Fruit fly (Drosophila melanogaster) whole organism, embryonic: ENCODE results near the gene CG3277.

Experiments used
- Asciz ChIP-seq: fragments of 200-800 bp; sonication (Bioruptor generic); optimal IDR thresholded peaks from 2 replicates; lab custom pipeline; 2017; ENCODE audit warnings: missing biosample characterization, mild to moderate bottlenecking, missing genetic modification characterization, missing genetic modification reagents
- B-H1 ChIP-seq: fragments of 200-800 bp; sonication (Bioruptor generic); IDR thresholded peaks from 3 replicates; pipeline ENCODE4 v1.3.6; 2022; ENCODE audit warnings: missing biosample characterization, missing genetic modification characterization
- CG10147 ChIP-seq: fragments of 200-800 bp; sonication (Bioruptor generic); optimal IDR thresholded peaks from 2 replicates; lab custom pipeline; 2019; ENCODE audit warnings: missing biosample characterization, mild to moderate bottlenecking, missing genetic modification characterization, moderate library complexity
- CG10431 ChIP-seq: fragments of 200-800 bp; sonication (Bioruptor generic); optimal IDR thresholded peaks from 3 replicates; lab custom pipeline; 2018; ENCODE audit warnings: missing biosample characterization, mild to moderate bottlenecking, missing genetic modification characterization
- CG11560 ChIP-seq: fragments of 200-800 bp; sonication (Bioruptor generic); IDR thresholded peaks from 3 replicates; pipeline ENCODE4 v1.3.6; 2022; ENCODE audit warnings: missing biosample characterization, missing genetic modification characterization
- CG12219 ChIP-seq: fragments of 200-800 bp; sonication (Bioruptor generic); optimal IDR thresholded peaks from 3 replicates; lab custom pipeline; 2018; ENCODE audit warnings: missing biosample characterization, mild to moderate bottlenecking, missing genetic modification characterization
- CG12299 ChIP-seq: fragments of 200-800 bp; sonication (Bioruptor generic); optimal IDR thresholded peaks from 2 replicates; lab custom pipeline; 2018; ENCODE audit warnings: missing biosample characterization, mild to moderate bottlenecking, missing genetic modification characterization
- CG12942 ChIP-seq: fragments of 200-800 bp; sonication (Bioruptor generic); optimal IDR thresholded peaks from 3 replicates; lab custom pipeline; 2016; ENCODE audit warnings: missing biosample characterization, missing genetic modification characterization
- CG13775 ChIP-seq: fragments of 200-800 bp; sonication (Bioruptor generic); optimal IDR thresholded peaks from 3 replicates; lab custom pipeline; 2017; ENCODE audit warnings: missing biosample characterization, mild to moderate bottlenecking, missing genetic modification characterization
- CG7786 ChIP-seq: fragments of 200-800 bp; sonication (Bioruptor generic); optimal IDR thresholded peaks from 2 replicates; lab custom pipeline; 2016; ENCODE audit warnings: missing biosample characterization, missing genetic modification characterization
- CG9609 ChIP-seq: fragments of 200-800 bp; sonication (Bioruptor generic); optimal IDR thresholded peaks from 3 replicates; lab custom pipeline; 2016; ENCODE audit warnings: missing biosample characterization, missing genetic modification characterization
- CkIIα-i1 ChIP-seq: fragments of 200-800 bp; sonication (Bioruptor generic); IDR thresholded peaks from 2 replicates; pipeline ENCODE4 v1.3.6; 2022; ENCODE audit warnings: missing biosample characterization, missing genetic modification characterization
- Dfd ChIP-seq, 2 experiments: fragments of >200 bp; optimal IDR thresholded peaks; 2 replicates each; lab custom pipeline; 2017; ENCODE audit warnings: missing biosample characterization in 2 of 2, missing genetic modification characterization in 2 of 2
- Dip2 ChIP-seq: fragments of 200-800 bp; sonication (Bioruptor generic); IDR thresholded peaks from 2 replicates; pipeline ENCODE4 v1.3.6; 2022; ENCODE audit warnings: missing biosample characterization, missing genetic modification characterization
- Eip74EF ChIP-seq, 2 experiments: fragments of 200-800 bp in 1 of 2; fragments of >200 bp in 1 of 2; sonication (Bioruptor generic) in 1 of 2; optimal IDR thresholded peaks; 2 replicates each; lab custom pipeline; 2017 to 2019; ENCODE audit warnings: missing biosample characterization in 2 of 2, missing genetic modification characterization in 2 of 2, mild to moderate bottlenecking in 1 of 2, moderate library complexity in 1 of 2
- Ets97D ChIP-seq: fragments of 200-800 bp; sonication (Bioruptor generic); optimal IDR thresholded peaks from 3 replicates; lab custom pipeline; 2016; ENCODE audit warnings: missing biosample characterization, missing genetic modification characterization
- Fer3 ChIP-seq: fragments of 200-800 bp; sonication (Bioruptor generic); optimal IDR thresholded peaks from 2 replicates; lab custom pipeline; 2018; ENCODE audit warnings: missing biosample characterization, mild to moderate bottlenecking, missing genetic modification characterization, moderate library complexity
- Gug ChIP-seq: fragments of 200-800 bp; sonication (Bioruptor generic); IDR thresholded peaks from 4 replicates; pipeline ENCODE4 v1.3.6; 2022; ENCODE audit warnings: missing biosample characterization, missing genetic modification characterization
- Hr3 ChIP-seq: fragments of 200-800 bp; sonication (Bioruptor generic); optimal IDR thresholded peaks from 3 replicates; lab custom pipeline; 2016; ENCODE audit warnings: missing biosample characterization, missing genetic modification characterization
- Hr78 ChIP-seq, 2 experiments: fragments of 200-800 bp in 1 of 2; fragments of >200 bp in 1 of 2; sonication (Bioruptor generic) in 1 of 2; optimal IDR thresholded peaks; 2 replicates each; lab custom pipeline; 2017 to 2019; ENCODE audit warnings: missing biosample characterization in 2 of 2, missing genetic modification characterization in 2 of 2, mild to moderate bottlenecking in 1 of 2, moderate library complexity in 1 of 2
- Lpt ChIP-seq: fragments of >200 bp; optimal IDR thresholded peaks from 2 replicates; lab custom pipeline; 2018; ENCODE audit warnings: missing biosample characterization, missing genetic modification characterization
- Max ChIP-seq: fragments of 200-800 bp; sonication (Bioruptor generic); optimal IDR thresholded peaks from 2 replicates; lab custom pipeline; 2016; ENCODE audit warnings: missing biosample characterization, mild to moderate bottlenecking, missing genetic modification characterization
- Spps ChIP-seq: fragments of 200-800 bp; sonication (Bioruptor generic); optimal IDR thresholded peaks from 2 replicates; lab custom pipeline; 2018; ENCODE audit warnings: missing biosample characterization, mild to moderate bottlenecking, missing genetic modification characterization
- ap ChIP-seq: fragments of 200-800 bp; sonication (Bioruptor generic); IDR thresholded peaks from 2 replicates; pipeline ENCODE4 v1.3.6; 2022; ENCODE audit warnings: missing biosample characterization, missing genetic modification characterization
- danr ChIP-seq: fragments of 200-800 bp; sonication (Bioruptor generic); IDR thresholded peaks from 2 replicates; pipeline ENCODE4 v1.3.6; 2022; ENCODE audit warnings: missing biosample characterization, missing genetic modification characterization
- dysf ChIP-seq: fragments of 200-800 bp; sonication (Bioruptor generic); IDR thresholded peaks from 3 replicates; pipeline ENCODE4 v1.3.6; 2022; ENCODE audit warnings: missing biosample characterization, missing genetic modification characterization
- esg ChIP-seq: fragments of 200-800 bp; sonication (Bioruptor generic); conservative IDR thresholded peaks from 2 replicates; pipeline ENCODE4 v1.3.6; 2022; ENCODE audit warnings: missing biosample characterization, missing genetic modification characterization
- fd3F ChIP-seq: fragments of 200-800 bp; sonication (Bioruptor generic); optimal IDR thresholded peaks from 2 replicates; lab custom pipeline; 2018; ENCODE audit warnings: missing biosample characterization, mild to moderate bottlenecking, missing genetic modification characterization, moderate library complexity
- gcm2 ChIP-seq: fragments of 200-800 bp; sonication (Bioruptor generic); optimal IDR thresholded peaks from 2 replicates; lab custom pipeline; 2016; ENCODE audit warnings: missing biosample characterization, missing genetic modification characterization
- hbn ChIP-seq: fragments of 200-800 bp; sonication (Bioruptor generic); IDR thresholded peaks from 2 replicates; pipeline ENCODE4 v1.3.6; 2022; ENCODE audit warnings: missing biosample characterization, missing genetic modification characterization; ENCODE audit not compliant: partially characterized antibody
- her ChIP-seq: fragments of 200-800 bp; sonication (Bioruptor generic); optimal IDR thresholded peaks from 2 replicates; lab custom pipeline; 2016; ENCODE audit warnings: missing biosample characterization, missing genetic modification characterization
- ind ChIP-seq: fragments of 200-800 bp; sonication (Bioruptor generic); optimal IDR thresholded peaks from 3 replicates; lab custom pipeline; 2016; ENCODE audit warnings: missing biosample characterization, missing genetic modification characterization
- nom ChIP-seq: fragments of 200-800 bp; sonication (Bioruptor generic); optimal IDR thresholded peaks from 2 replicates; lab custom pipeline; 2017; ENCODE audit warnings: missing biosample characterization, missing genetic modification characterization, mild to moderate bottlenecking, moderate library complexity, missing genetic modification reagents
- prd ChIP-seq, 3 experiments: fragments of >200 bp in 2 of 3; fragments of 200-800 bp in 1 of 3; sonication (Bioruptor generic) in 1 of 3; optimal IDR thresholded peaks in 2 of 3; IDR thresholded peaks in 1 of 3; 2 replicates in 2 of 3; 3 replicates in 1 of 3; pipeline versions ENCODE4 v1.3.6 to Lab custom; 2017 to 2022; ENCODE audit warnings: missing biosample characterization in 1 of 3, missing genetic modification characterization in 1 of 3
- sc ChIP-seq, 3 experiments: fragments of >200 bp in 2 of 3; fragments of 200-800 bp in 1 of 3; sonication (Bioruptor generic) in 1 of 3; optimal IDR thresholded peaks; 2 replicates in 2 of 3; 3 replicates in 1 of 3; lab custom pipeline; 2017; ENCODE audit warnings: mild to moderate bottlenecking in 1 of 3, missing biosample characterization in 1 of 3, missing genetic modification characterization in 1 of 3, missing genetic modification reagents in 1 of 3
- sim ChIP-seq: fragments of 200-800 bp; sonication (Bioruptor generic); IDR thresholded peaks from 2 replicates; pipeline ENCODE4 v1.3.6; 2022; ENCODE audit warnings: missing biosample characterization, missing genetic modification characterization
- sima ChIP-seq: fragments of 200-800 bp; sonication (Bioruptor generic); optimal IDR thresholded peaks from 2 replicates; lab custom pipeline; 2016; ENCODE audit warnings: missing biosample characterization, missing genetic modification characterization
- slou ChIP-seq: fragments of 200-800 bp; sonication (Bioruptor generic); optimal IDR thresholded peaks from 3 replicates; lab custom pipeline; 2016; ENCODE audit warnings: missing biosample characterization, missing genetic modification characterization
- tap ChIP-seq: fragments of 200-800 bp; optimal IDR thresholded peaks from 3 replicates; lab custom pipeline; 2019; ENCODE audit warnings: missing biosample characterization, mild to moderate bottlenecking, missing genetic modification characterization, moderate library complexity
- vnd ChIP-seq: fragments of 200-800 bp; sonication (Bioruptor generic); IDR thresholded peaks from 3 replicates; pipeline ENCODE4 v1.3.6; 2022; ENCODE audit warnings: missing biosample characterization, missing genetic modification characterization; ENCODE audit not compliant: partially characterized antibody

CG3277 gene

DNA sequence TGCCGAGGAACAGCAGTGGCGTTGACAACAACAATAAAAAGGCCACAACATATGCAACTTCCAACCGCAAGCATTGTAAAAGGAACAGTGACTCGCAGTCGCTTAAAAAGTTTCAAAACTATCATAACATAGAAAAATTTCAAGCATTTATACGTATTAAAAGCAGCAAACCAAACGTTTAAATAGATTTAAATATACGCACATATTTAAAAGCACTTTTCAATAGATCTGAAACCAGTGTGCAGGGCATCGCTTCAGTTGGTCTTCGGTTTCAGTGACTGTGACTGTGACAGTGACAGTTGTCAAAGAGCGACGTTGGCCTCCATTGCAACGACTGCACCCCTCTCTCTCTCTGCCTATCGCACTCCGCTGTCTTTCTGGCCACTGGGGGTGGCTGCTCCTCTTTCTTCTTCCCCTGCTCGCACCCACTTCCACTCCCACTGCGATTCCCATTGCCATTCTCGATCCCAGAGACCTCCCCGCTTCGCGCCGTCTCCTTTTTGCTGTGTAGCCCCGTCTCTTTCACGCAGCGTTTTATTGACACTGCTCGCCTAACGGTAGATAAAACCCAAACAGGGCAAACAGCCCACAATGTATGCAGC, 44.3 kb downstream of the CG3277 start (continued):
- TF ChIP-seq Ets97D (GFP tag; lab: Kevin White, UChicago) (peak; percentile 31), sim (GFP tag; lab: Robert Waterston, UW) (peak; percentile 67), Fer3 (peak; percentile 65), CkIIα-i1 (GFP tag; lab: Robert Waterston, UW) (no peak), CG12219 (GFP tag; lab: Kevin White, UChicago) (peak; percentile 73), CG10147 (GFP tag; lab: Kevin White, UChicago) (peak; percentile 1)
- TF ChIP-seq, all 482 proteins: peak for 337

DNA sequence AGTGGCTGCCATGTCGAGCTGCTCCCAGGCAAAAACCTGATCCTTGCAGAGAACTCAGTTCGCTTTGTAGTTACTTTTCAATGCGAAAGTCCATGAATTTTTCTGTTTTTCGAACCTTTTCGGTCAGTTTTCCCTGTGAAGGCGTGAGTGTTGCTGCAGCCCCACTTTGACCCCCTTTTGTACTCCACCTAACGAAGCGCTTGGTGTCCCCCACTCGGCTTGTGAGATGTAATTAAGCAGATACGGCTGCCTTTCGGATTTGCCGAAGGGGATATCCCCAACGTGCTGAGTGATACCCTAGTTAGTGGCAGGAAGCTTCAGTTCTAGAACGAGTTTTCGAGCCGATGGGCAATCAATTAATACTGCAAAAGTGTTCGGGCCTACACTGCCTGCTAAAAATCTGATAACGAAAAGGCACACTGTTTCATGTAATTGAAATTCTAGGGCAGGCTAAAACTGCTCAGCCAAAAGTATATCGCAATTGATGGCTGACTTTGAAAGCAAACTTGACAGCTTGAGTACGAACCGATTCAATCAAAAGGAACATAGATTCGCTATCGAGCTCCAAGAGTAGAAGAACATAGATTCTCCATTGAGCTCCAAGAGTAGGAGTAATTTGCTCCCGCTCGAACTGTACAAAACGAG, 47.8 kb downstream of the CG3277 start:
- TF ChIP-seq ind (GFP tag; lab: Kevin White, UChicago) (no peak), nom (peak; percentile 43), CG7786 (no peak), hbn (no peak), CG12942 (GFP tag; lab: Kevin White, UChicago) (no peak), gcm2 (no peak), vnd (GFP tag; lab: Robert Waterston, UW) (no peak), sima (GFP tag; lab: Kevin White, UChicago) (no peak)

DNA sequence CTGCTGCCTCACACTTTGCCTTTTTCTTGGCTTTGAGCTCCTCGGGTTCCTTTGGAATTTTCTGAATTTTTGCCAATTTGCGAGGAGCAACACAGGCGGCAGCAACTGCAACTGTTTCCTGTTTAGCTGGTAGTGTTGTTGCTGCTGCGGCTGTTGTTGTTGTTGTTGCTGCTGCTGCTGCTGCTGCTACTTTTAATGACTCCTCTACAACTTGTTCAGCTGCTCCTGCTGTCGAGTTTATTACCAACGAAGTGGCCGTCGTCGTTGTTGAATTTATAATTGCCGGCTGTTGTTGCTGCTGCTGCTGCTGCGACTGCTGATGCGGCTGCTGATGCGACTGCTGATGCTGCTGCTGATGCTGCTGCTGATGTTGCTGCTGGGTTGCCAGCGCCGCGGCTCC, 49.0 kb downstream of the CG3277 start:
- TF ChIP-seq Lpt (GFP tag; lab: Kevin White, UChicago) (no peak), Dfd (GFP tag; optimal IDR thresholded peaks at IDR 0.05; lab: Kevin White, UChicago) (peak in 1 of 2 experiments; percentile 32)
- TF ChIP-seq, all 482 proteins: peak for 1

- no peak for TF ChIP-seq ind (GFP tag; lab: Kevin White, UChicago)
- TF ChIP-seq CG9609 (GFP tag; lab: Kevin White, UChicago), result no peak
- no peak for TF ChIP-seq prd (optimal IDR thresholded peaks at IDR 0.05; lab: Kevin White, UChicago)
- no peak for TF ChIP-seq prd (GFP tag; IDR thresholded peaks at IDR 0.05; lab: Robert Waterston, UW)
- no peak for TF ChIP-seq slou (GFP tag; lab: Kevin White, UChicago)
- no peak for TF ChIP-seq Hr3
- TF ChIP-seq Dip2, result no peak
- TF ChIP-seq, all 482 proteins: peak for 0
Observed at dm6 chr2L:3353791-3354190, 49.9 kb downstream of the CG3277 start.

- TF ChIP-seq B-H1 (GFP tag; lab: Robert Waterston, UW) (peak; percentile 96), danr (GFP tag; lab: Robert Waterston, UW) (peak; percentile 97), fd3F (GFP tag; lab: Kevin White, UChicago) (peak; percentile 97), dysf (GFP tag; lab: Robert Waterston, UW) (peak; percentile 99), CG10431 (peak; percentile 97), CG11560 (tag; lab: Robert Waterston, UW) (peak; percentile 91), Gug (peak; percentile 97), Spps (peak; percentile 98), tap (tag; lab: Kevin White, UChicago) (peak; percentile 97), Hr78 (GFP tag; optimal IDR thresholded peaks at IDR 0.05; lab: Kevin White, UChicago) (peak in 1 of 2 experiments; percentile 98), CG12299 (peak; percentile 98), her (GFP tag; lab: Kevin White, UChicago) (peak; percentile 83), ap (GFP tag; lab: Robert Waterston, UW) (peak; percentile 95), Eip74EF (GFP tag; optimal IDR thresholded peaks at IDR 0.05; lab: Kevin White, UChicago) (peak in 1 of 2 experiments; percentile 99), Asciz (GFP tag; lab: Kevin White, UChicago) (peak; percentile 99), esg (GFP tag; lab: Robert Waterston, UW) (peak; percentile 98), sc (optimal IDR thresholded peaks at IDR 0.05; lab: Kevin White, UChicago) (no peak), sc (GFP tag; optimal IDR thresholded peaks at IDR 0.05; lab: Kevin White, UChicago) (peak; percentile 99), CG13775 (peak; percentile 99), Max (GFP tag; lab: Kevin White, UChicago) (peak; percentile 99)
Observed at dm6 chr2L:3354642-3355380, 50.9 kb downstream of the CG3277 start, which contains the start of gene E23. Gene E23, minus strand, starts transcription at chr2L:3354829.
